Worm (Caenorhabditis elegans): Measurements from ENCODE around the gene pfd-5.

DNA sequence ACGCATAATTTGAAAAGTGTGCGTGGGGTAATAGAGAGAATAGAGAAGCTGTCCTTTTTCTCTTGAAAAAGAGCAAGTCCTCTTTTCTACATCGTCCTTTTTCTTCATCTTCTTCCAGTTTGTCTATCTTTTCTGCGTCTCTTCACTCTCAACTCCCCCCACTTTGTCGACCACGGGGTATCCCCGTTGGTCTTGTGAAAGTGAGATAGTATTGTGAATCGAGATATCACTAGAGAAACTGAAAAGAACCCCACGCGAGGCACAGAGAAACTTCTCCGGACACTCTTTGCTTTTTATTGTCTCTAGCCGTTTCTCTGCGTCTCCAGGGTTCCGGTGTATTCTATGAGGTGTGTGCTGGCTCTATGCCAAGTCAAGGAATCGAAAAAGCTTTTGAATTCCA is 43.1 kb downstream of the pfd-5 start:
- TF ChIP-seq saeg-2 (GFP tag; IDR thresholded peaks at IDR 0.05) (peak; percentile 83), snpc-4 (tag; optimal IDR thresholded peaks at IDR 0.05) (no peak), aly-2 (tag; optimal IDR thresholded peaks at IDR 0.05) (no peak), nhr-28 (tag; optimal IDR thresholded peaks at IDR 0.05) (peak; percentile 92), lin-39 (tag; optimal IDR thresholded peaks at IDR 0.05) (no peak), tag-97 (GFP tag; IDR thresholded peaks at IDR 0.05) (no peak), zip-2 (tag; optimal IDR thresholded peaks at IDR 0.05) (peak; percentile 59), nhr-25 (tag; optimal IDR thresholded peaks at IDR 0.05; ENCODE audit: borderline replicate concordance, insufficient read depth) (peak; percentile 83), nhr-76 (tag; optimal IDR thresholded peaks at IDR 0.05) (peak; percentile 54)
